Worm (Caenorhabditis elegans) whole organism, early embryonic: ENCODE measurements around the gene catp-8.

Experiments used
- ama-1 ChIP-seq: fragments of 150-350 bp; optimal IDR thresholded peaks from 2 replicates; lab custom pipeline; 2014
- ceh-36 ChIP-seq: sonication (generic microtip); optimal IDR thresholded peaks from 2 replicates; lab custom pipeline; 2016; ENCODE audit warnings: missing genetic modification characterization, inconsistent platforms, missing compliant biosample characterization
- ets-7 ChIP-seq: sonication (generic microtip); optimal IDR thresholded peaks from 2 replicates; lab custom pipeline; 2016; ENCODE audit warnings: missing genotype, missing genetic modification characterization, missing compliant biosample characterization
- hmbx-1 ChIP-seq: sonication (generic microtip); optimal IDR thresholded peaks from 2 replicates; lab custom pipeline; 2016; ENCODE audit warnings: mild to moderate bottlenecking, missing genetic modification characterization, missing compliant biosample characterization
- scrt-1 ChIP-seq: fragments of 200-800 bp; sonication (Bioruptor generic); IDR thresholded peaks from 2 replicates; pipeline ENCODE4 v1.3.6; 2022; ENCODE audit warnings: missing genetic modification characterization, missing compliant biosample characterization
- tra-4 ChIP-seq: sonication (generic microtip); optimal IDR thresholded peaks from 2 replicates; lab custom pipeline; 2017; ENCODE audit warnings: missing genetic modification characterization, missing compliant biosample characterization

ce11 chrIV:11474067-11474466, 5.0 kb downstream of the catp-8 start:
- TF ChIP-seq hmbx-1 (tag; lab: Kevin White, UChicago), result peak; percentile 92
- TF ChIP-seq tra-4, result peak; percentile 62
- TF ChIP-seq ama-1 (lab: Kevin White, UChicago), result peak; percentile 65
- TF ChIP-seq ets-7, result peak; percentile 86
- peak; percentile 94 for TF ChIP-seq scrt-1
- peak; percentile 93 for TF ChIP-seq ceh-36 (tag; lab: Kevin White, UChicago)
